Worm (Caenorhabditis elegans): ENCODE results near the gene M04C3.2.

The M04C3.2 gene

ce11 chrV:19491302-19491701 is 42.6 kb upstream of the M04C3.2 start, which contains the start of gene Y43F8B.29:
TSS of gene Y43F8B.29 (plus strand) at chrV:19491602.
- no peak for TF ChIP-seq ceh-79 (tag; optimal IDR thresholded peaks at IDR 0.05)
- TF ChIP-seq egrh-3 (GFP tag; IDR thresholded peaks at IDR 0.05), result no peak
- no peak for TF ChIP-seq pha-4 (tag; optimal IDR thresholded peaks at IDR 0.05)
- TF ChIP-seq mcd-1 (GFP tag; IDR thresholded peaks at IDR 0.05), result no peak
- no peak for TF ChIP-seq ztf-18 (tag; optimal IDR thresholded peaks at IDR 0.05)
- no peak for TF ChIP-seq madf-3 (GFP tag; IDR thresholded peaks at IDR 0.05)
- no peak for TF ChIP-seq ztf-3 (GFP tag; optimal IDR thresholded peaks at IDR 0.05)
- no peak for TF ChIP-seq D2030.7 (GFP tag; IDR thresholded peaks at IDR 0.05)
- TF ChIP-seq snpc-3.4 (tag; optimal IDR thresholded peaks at IDR 0.05), result no peak
- no peak for TF ChIP-seq nfya-2 (GFP tag; IDR thresholded peaks at IDR 0.05)
- no peak for TF ChIP-seq nhr-27 (tag; optimal IDR thresholded peaks at IDR 0.05)
- no peak for TF ChIP-seq Y56A3A.18 (GFP tag; IDR thresholded peaks at IDR 0.05)

- no peak for TF ChIP-seq ets-4 (GFP tag; optimal IDR thresholded peaks at IDR 0.05)
- TF ChIP-seq rec-8 (tag; optimal IDR thresholded peaks at IDR 0.05), result no peak
- TF ChIP-seq chd-7 (tag; optimal IDR thresholded peaks at IDR 0.05), result no peak
- TF ChIP-seq dox-1 (GFP tag; IDR thresholded peaks at IDR 0.05), result no peak
- TF ChIP-seq die-1 (tag; optimal IDR thresholded peaks at IDR 0.05), result no peak
- no peak for TF ChIP-seq xnd-1 (tag; optimal IDR thresholded peaks at IDR 0.05)
- no peak for TF ChIP-seq K12H6.12 (tag; optimal IDR thresholded peaks at IDR 0.05)
- TF ChIP-seq bed-1 (GFP tag; IDR thresholded peaks at IDR 0.05), result no peak
- no peak for TF ChIP-seq lin-26 (GFP tag; IDR thresholded peaks at IDR 0.05)
- no peak for TF ChIP-seq ceh-27 (GFP tag; optimal IDR thresholded peaks at IDR 0.05)
- TF ChIP-seq attf-5 (GFP tag; optimal IDR thresholded peaks at IDR 0.05), result no peak
- TF ChIP-seq hlh-26 (GFP tag; conservative IDR thresholded peaks at IDR 0.05), result no peak
- no peak for TF ChIP-seq F57A8.1 (GFP tag; optimal IDR thresholded peaks at IDR 0.05)
- no peak for TF ChIP-seq hmg-20 (GFP tag; IDR thresholded peaks at IDR 0.05)
- no peak for TF ChIP-seq gei-17 (GFP tag; optimal IDR thresholded peaks at IDR 0.05)
- no peak for TF ChIP-seq ztf-3 (GFP tag; optimal IDR thresholded peaks at IDR 0.05)
- TF ChIP-seq B0336.3 (GFP tag; IDR thresholded peaks at IDR 0.05), result no peak
- no peak for TF ChIP-seq ceh-100 (GFP tag; IDR thresholded peaks at IDR 0.05)
- TF ChIP-seq F39B2.1 (GFP tag; IDR thresholded peaks at IDR 0.05), result no peak
Measured at ce11 chrV:19490461-19490860, 41.8 kb upstream of the M04C3.2 start, which contains the start of gene Y43F8B.7. TSS of gene Y43F8B.7 (plus strand) at chrV:19490761.

- TF ChIP-seq ztf-28 (GFP tag; IDR thresholded peaks at IDR 0.05), result no peak
- TF ChIP-seq nhr-27 (tag; optimal IDR thresholded peaks at IDR 0.05), result no peak
- TF ChIP-seq hrde-1 (tag; optimal IDR thresholded peaks at IDR 0.05; ENCODE audit: borderline replicate concordance), result no peak
- no peak for TF ChIP-seq ztf-25 (GFP tag; IDR thresholded peaks at IDR 0.05)
- no peak for TF ChIP-seq rpc-1 (optimal IDR thresholded peaks at IDR 0.05)
- no peak for TF ChIP-seq rpc-1 (tag; optimal IDR thresholded peaks at IDR 0.05)
- TF ChIP-seq aptf-3 (GFP tag; IDR thresholded peaks at IDR 0.05), result no peak
- TF ChIP-seq mel-28 (tag; optimal IDR thresholded peaks at IDR 0.05; ENCODE audit: borderline replicate concordance), result no peak
- no peak for TF ChIP-seq F39B2.1 (GFP tag; IDR thresholded peaks at IDR 0.05)
- TF ChIP-seq unc-62 (GFP tag; optimal IDR thresholded peaks at IDR 0.05), result no peak
- TF ChIP-seq nhr-80 (tag; optimal IDR thresholded peaks at IDR 0.05), result no peak
- TF ChIP-seq zfh-2 (GFP tag; conservative IDR thresholded peaks at IDR 0.05), result no peak
Measured at ce11 chrV:19485690-19486089, 37.0 kb upstream of the M04C3.2 start, which contains the start of gene Y43F8B.18. TSS of gene Y43F8B.18 (plus strand) at chrV:19485990.

Measured in whole organism, young adult.